Fruit fly (Drosophila melanogaster): ENCODE measurements around the gene 5-HT2B.

The 5-HT2B gene

dm6 chr3R:8652731-8653130 lies 74.7 kb downstream of the 5-HT2B start, which contains the start of the genes Sys1 and Dhod:
Gene Sys1 (plus strand): TSS chr3R:8652821.
Gene Dhod (minus strand): TSS chr3R:8652916.
- peak; percentile 40 for TF ChIP-seq dsf (GFP tag; optimal IDR thresholded peaks at IDR 0.05; ENCODE audit: borderline replicate concordance)
- TF ChIP-seq GATAd (GFP tag; optimal IDR thresholded peaks at IDR 0.05): peak; percentile 70
- TF ChIP-seq dmrt93B (GFP tag; optimal IDR thresholded peaks at IDR 0.05): peak; percentile 34
- TF ChIP-seq pan (optimal IDR thresholded peaks at IDR 0.05): no peak
- TF ChIP-seq tai (GFP tag; optimal IDR thresholded peaks at IDR 0.05): no peak
- TF ChIP-seq Jra (GFP tag; optimal IDR thresholded peaks at IDR 0.05): peak; percentile 93
- TF ChIP-seq sage (GFP tag; optimal IDR thresholded peaks at IDR 0.05): peak; percentile 33
- TF ChIP-seq fru (GFP tag; optimal IDR thresholded peaks at IDR 0.05): peak; percentile 83
- TF ChIP-seq rgr (GFP tag; optimal IDR thresholded peaks at IDR 0.05): peak; percentile 88
- TF ChIP-seq OdsH (GFP tag; optimal IDR thresholded peaks at IDR 0.05): peak; percentile 80
- TF ChIP-seq Vsx2 (GFP tag; optimal IDR thresholded peaks at IDR 0.05; ENCODE audit: partially characterized antibody): no peak
- peak; percentile 84 for TF ChIP-seq Hr83 (GFP tag; optimal IDR thresholded peaks at IDR 0.05; ENCODE audit: poor library complexity, severe bottlenecking)
- TF ChIP-seq N (GFP tag; optimal IDR thresholded peaks at IDR 0.05): no peak
- TF ChIP-seq Hr78 (GFP tag; optimal IDR thresholded peaks at IDR 0.05): no peak
- peak; percentile 75 for TF ChIP-seq brk (GFP tag; optimal IDR thresholded peaks at IDR 0.05)
- no peak for TF ChIP-seq CrebA (GFP tag; optimal IDR thresholded peaks at IDR 0.05; ENCODE audit: borderline replicate concordance)
- peak; percentile 15 for TF ChIP-seq CG32264 (GFP tag; optimal IDR thresholded peaks at IDR 0.05)
- no peak for TF ChIP-seq Myc (optimal IDR thresholded peaks at IDR 0.05)
- TF ChIP-seq psq (GFP tag; optimal IDR thresholded peaks at IDR 0.05): peak; percentile 75
- no peak for TF ChIP-seq Dif (GFP tag; optimal IDR thresholded peaks at IDR 0.05; ENCODE audit: partially characterized antibody)
- TF ChIP-seq sv (GFP tag; optimal IDR thresholded peaks at IDR 0.05): peak; percentile 64
- TF ChIP-seq Mio (GFP tag; optimal IDR thresholded peaks at IDR 0.05): peak; percentile 47
- no peak for TF ChIP-seq dl (GFP tag; optimal IDR thresholded peaks at IDR 0.05; ENCODE audit: insufficient read depth in 1 of 2, partially characterized antibody in 2 of 2)
- peak; percentile 86 for TF ChIP-seq ey (GFP tag; optimal IDR thresholded peaks at IDR 0.05)
- TF ChIP-seq Abd-B (GFP tag; optimal IDR thresholded peaks at IDR 0.05): no peak
- no peak for TF ChIP-seq Rel (GFP tag; optimal IDR thresholded peaks at IDR 0.05)
- TF ChIP-seq Rel (tag; optimal IDR thresholded peaks at IDR 0.05): peak; percentile 7
- TF ChIP-seq h (GFP tag; optimal IDR thresholded peaks at IDR 0.05): peak; percentile 91
- TF ChIP-seq woc (GFP tag; optimal IDR thresholded peaks at IDR 0.05): peak; percentile 83
- TF ChIP-seq br (GFP tag; optimal IDR thresholded peaks at IDR 0.05): peak; percentile 83
- TF ChIP-seq Dfd (GFP tag; optimal IDR thresholded peaks at IDR 0.05): no peak
- TF ChIP-seq Hnf4 (GFP tag; optimal IDR thresholded peaks at IDR 0.05): peak; percentile 87
- TF ChIP-seq lola (GFP tag; optimal IDR thresholded peaks at IDR 0.05): no peak
- TF ChIP-seq HLH106 (tag; optimal IDR thresholded peaks at IDR 0.05): peak; percentile 65
- peak; percentile 57 for TF ChIP-seq Sp1 (GFP tag; optimal IDR thresholded peaks at IDR 0.05)
- TF ChIP-seq CG9705 (GFP tag; optimal IDR thresholded peaks at IDR 0.05): peak; percentile 61
- TF ChIP-seq foxo (GFP tag; optimal IDR thresholded peaks at IDR 0.05): peak in 1 of 2 experiments; percentile 89
- peak; percentile 75 for TF ChIP-seq jim (GFP tag; optimal IDR thresholded peaks at IDR 0.05)
- TF ChIP-seq usp (GFP tag; optimal IDR thresholded peaks at IDR 0.05): no peak

- TF ChIP-seq Dif (GFP tag; optimal IDR thresholded peaks at IDR 0.05; ENCODE audit: partially characterized antibody): no peak
- peak; percentile 55 for TF ChIP-seq h (GFP tag; optimal IDR thresholded peaks at IDR 0.05)
- no peak for TF ChIP-seq dsf (GFP tag; optimal IDR thresholded peaks at IDR 0.05; ENCODE audit: borderline replicate concordance)
- TF ChIP-seq rgr (GFP tag; optimal IDR thresholded peaks at IDR 0.05): no peak
- TF ChIP-seq usp (GFP tag; optimal IDR thresholded peaks at IDR 0.05): no peak
- no peak for TF ChIP-seq N (GFP tag; optimal IDR thresholded peaks at IDR 0.05)
- TF ChIP-seq sv (GFP tag; optimal IDR thresholded peaks at IDR 0.05): no peak
- TF ChIP-seq Hr83 (GFP tag; optimal IDR thresholded peaks at IDR 0.05; ENCODE audit: poor library complexity, severe bottlenecking): peak; percentile 89
- no peak for TF ChIP-seq CG32264 (GFP tag; optimal IDR thresholded peaks at IDR 0.05)
- TF ChIP-seq foxo (GFP tag; optimal IDR thresholded peaks at IDR 0.05): peak in 1 of 2 experiments; percentile 14
- TF ChIP-seq Sp1 (GFP tag; optimal IDR thresholded peaks at IDR 0.05): no peak
- TF ChIP-seq lola (GFP tag; optimal IDR thresholded peaks at IDR 0.05): no peak
- TF ChIP-seq Hr78 (GFP tag; optimal IDR thresholded peaks at IDR 0.05): no peak
- TF ChIP-seq tai (GFP tag; optimal IDR thresholded peaks at IDR 0.05): no peak
- TF ChIP-seq woc (GFP tag; optimal IDR thresholded peaks at IDR 0.05): no peak
- TF ChIP-seq br (GFP tag; optimal IDR thresholded peaks at IDR 0.05): peak; percentile 25
- no peak for TF ChIP-seq jim (GFP tag; optimal IDR thresholded peaks at IDR 0.05)
- TF ChIP-seq dmrt93B (GFP tag; optimal IDR thresholded peaks at IDR 0.05): no peak
Measured at dm6 chr3R:8654058-8654457, 76.1 kb downstream of the 5-HT2B start.

Measured in whole organism, wandering third instar larva.